Fruit fly (Drosophila melanogaster) whole organism, embryonic: Measurements from ENCODE around the gene CG44005.

Experiments used
- Abd-B ChIP-seq: fragments of 200-800 bp; sonication (Bioruptor generic); optimal IDR thresholded peaks from 2 replicates; lab custom pipeline; 2018; ENCODE audit warnings: missing biosample characterization, mild to moderate bottlenecking, missing genetic modification characterization, moderate library complexity
- CG10565 ChIP-seq: fragments of 200-800 bp; sonication (Bioruptor generic); optimal IDR thresholded peaks from 3 replicates; lab custom pipeline; 2016; ENCODE audit warnings: missing biosample characterization, mild to moderate bottlenecking, missing genetic modification characterization
- CG11398 ChIP-seq: fragments of 200-800 bp; sonication (Bioruptor generic); optimal IDR thresholded peaks from 2 replicates; lab custom pipeline; 2016; ENCODE audit warnings: missing biosample characterization, missing genetic modification characterization
- CG12071 ChIP-seq: fragments of 200-800 bp; sonication (Bioruptor generic); optimal IDR thresholded peaks from 3 replicates; lab custom pipeline; 2018; ENCODE audit warnings: missing biosample characterization, mild to moderate bottlenecking, missing genetic modification characterization
- CG12219 ChIP-seq: fragments of 200-800 bp; sonication (Bioruptor generic); optimal IDR thresholded peaks from 3 replicates; lab custom pipeline; 2018; ENCODE audit warnings: missing biosample characterization, mild to moderate bottlenecking, missing genetic modification characterization
- CG12391 ChIP-seq: fragments of 200-800 bp; sonication (Bioruptor generic); optimal IDR thresholded peaks from 3 replicates; lab custom pipeline; 2018; ENCODE audit warnings: missing biosample characterization, mild to moderate bottlenecking, missing genetic modification characterization, moderate library complexity
- CG12744 ChIP-seq: fragments of 200-800 bp; sonication (Bioruptor generic); optimal IDR thresholded peaks from 2 replicates; lab custom pipeline; 2016; ENCODE audit warnings: missing biosample characterization, missing genetic modification characterization
- CG12769 ChIP-seq: fragments of 200-800 bp; sonication (Bioruptor generic); optimal IDR thresholded peaks from 2 replicates; lab custom pipeline; 2019; ENCODE audit warnings: missing biosample characterization, mild to moderate bottlenecking, missing genetic modification characterization, moderate library complexity
- CG14014 ChIP-seq: fragments of 200-800 bp; sonication (Bioruptor generic); IDR thresholded peaks from 2 replicates; pipeline ENCODE4 v1.3.6; 2022; ENCODE audit warnings: missing biosample characterization, missing genetic modification characterization
- CG1603 ChIP-seq: fragments of 200-800 bp; sonication (Bioruptor generic); optimal IDR thresholded peaks from 2 replicates; lab custom pipeline; 2019; ENCODE audit warnings: missing biosample characterization, mild to moderate bottlenecking, missing genetic modification characterization, moderate library complexity
- CG1832 ChIP-seq: fragments of 200-800 bp; sonication (Bioruptor generic); optimal IDR thresholded peaks from 2 replicates; lab custom pipeline; 2017; ENCODE audit warnings: missing biosample characterization, mild to moderate bottlenecking, missing genetic modification characterization, inconsistent platforms
- CG2678 ChIP-seq: fragments of 200-800 bp; sonication (Bioruptor generic); optimal IDR thresholded peaks from 3 replicates; lab custom pipeline; 2019; ENCODE audit warnings: missing biosample characterization, mild to moderate bottlenecking, missing genetic modification characterization, moderate library complexity
- CG2889 ChIP-seq: fragments of 200-800 bp; sonication (Bioruptor generic); IDR thresholded peaks from 3 replicates; pipeline ENCODE4 v1.3.6; 2022; ENCODE audit warnings: missing biosample characterization, missing genetic modification characterization
- CG31365 ChIP-seq: fragments of 200-800 bp; sonication (Bioruptor generic); optimal IDR thresholded peaks from 2 replicates; lab custom pipeline; 2018; ENCODE audit warnings: missing biosample characterization, mild to moderate bottlenecking, missing genetic modification characterization
- CG33557 ChIP-seq: fragments of 200-800 bp; sonication (Bioruptor generic); optimal IDR thresholded peaks from 2 replicates; lab custom pipeline; 2019; ENCODE audit warnings: missing biosample characterization, mild to moderate bottlenecking, missing genetic modification characterization, moderate library complexity
- CG4328 ChIP-seq: fragments of 200-800 bp; sonication (Bioruptor generic); optimal IDR thresholded peaks from 3 replicates; lab custom pipeline; 2017; ENCODE audit warnings: missing biosample characterization, missing genetic modification reagents, missing genetic modification characterization
- CG7786 ChIP-seq: fragments of 200-800 bp; sonication (Bioruptor generic); optimal IDR thresholded peaks from 2 replicates; lab custom pipeline; 2016; ENCODE audit warnings: missing biosample characterization, missing genetic modification characterization
- CG7839 ChIP-seq: fragments of 200-800 bp; sonication (Bioruptor generic); optimal IDR thresholded peaks from 3 replicates; lab custom pipeline; 2018; ENCODE audit warnings: missing biosample characterization, mild to moderate bottlenecking, missing genetic modification characterization, moderate library complexity
- CG8089 ChIP-seq: fragments of 200-800 bp; sonication (Bioruptor generic); optimal IDR thresholded peaks from 3 replicates; lab custom pipeline; 2016; ENCODE audit warnings: missing biosample characterization, missing genetic modification characterization
- CG8290 ChIP-seq, 3 experiments: fragments of 200-800 bp; sonication (Bioruptor generic); optimal IDR thresholded peaks; 2 replicates each; lab custom pipeline; 2016 to 2019; ENCODE audit warnings: missing biosample characterization in 3 of 3, missing genetic modification characterization in 3 of 3, mild to moderate bottlenecking in 2 of 3, moderate library complexity in 1 of 3
- CG8765 ChIP-seq: fragments of 200-800 bp; sonication (Bioruptor generic); IDR thresholded peaks from 2 replicates; pipeline ENCODE4 v1.3.6; 2022; ENCODE audit warnings: missing biosample characterization, missing genetic modification characterization
- CoRest ChIP-seq: fragments of 200-800 bp; sonication (Bioruptor generic); optimal IDR thresholded peaks from 3 replicates; lab custom pipeline; 2018; ENCODE audit warnings: missing biosample characterization, mild to moderate bottlenecking, missing genetic modification characterization, moderate library complexity
- CrebB ChIP-seq: fragments of 200-800 bp; sonication (Bioruptor generic); optimal IDR thresholded peaks from 3 replicates; lab custom pipeline; 2018; ENCODE audit warnings: missing biosample characterization, mild to moderate bottlenecking, missing genetic modification characterization
- Dek ChIP-seq: fragments of 200-800 bp; sonication (Bioruptor generic); optimal IDR thresholded peaks from 3 replicates; lab custom pipeline; 2019; ENCODE audit warnings: missing biosample characterization, mild to moderate bottlenecking, missing genetic modification characterization, moderate library complexity
- Drgx ChIP-seq: fragments of 200-800 bp; sonication (Bioruptor generic); IDR thresholded peaks from 2 replicates; pipeline ENCODE4 v1.3.6; 2022; ENCODE audit warnings: missing biosample characterization, missing genetic modification characterization
- HLH54F ChIP-seq: fragments of 200-800 bp; sonication (Bioruptor generic); optimal IDR thresholded peaks from 3 replicates; lab custom pipeline; 2016; ENCODE audit warnings: missing biosample characterization, missing genetic modification characterization
- Hr78 ChIP-seq, 2 experiments: fragments of 200-800 bp in 1 of 2; fragments of >200 bp in 1 of 2; sonication (Bioruptor generic) in 1 of 2; optimal IDR thresholded peaks; 2 replicates each; lab custom pipeline; 2017 to 2019; ENCODE audit warnings: missing biosample characterization in 2 of 2, missing genetic modification characterization in 2 of 2, mild to moderate bottlenecking in 1 of 2, moderate library complexity in 1 of 2
- Nf-YA ChIP-seq: fragments of 200-800 bp; sonication (Bioruptor generic); IDR thresholded peaks from 2 replicates; pipeline ENCODE4 v1.3.6; 2022; ENCODE audit warnings: missing biosample characterization, missing genetic modification characterization
- Stat92E ChIP-seq, 3 experiments: fragments of >200 bp in 2 of 3; fragments of 200-800 bp in 1 of 3; sonication (Bioruptor generic) in 1 of 3; optimal IDR thresholded peaks; 2 replicates each; lab custom pipeline; 2017 to 2019; ENCODE audit warnings: missing biosample characterization in 3 of 3, missing genetic modification characterization in 3 of 3, mild to moderate bottlenecking in 1 of 3, moderate library complexity in 1 of 3
- Xrp1 ChIP-seq: fragments of 200-800 bp; sonication (Bioruptor generic); IDR thresholded peaks from 2 replicates; pipeline ENCODE4 v1.3.6; 2022; ENCODE audit warnings: missing biosample characterization, missing genetic modification characterization
- ara ChIP-seq: fragments of 200-800 bp; sonication (Bioruptor generic); IDR thresholded peaks from 2 replicates; pipeline ENCODE4 v1.3.6; 2022; ENCODE audit warnings: missing biosample characterization, missing genetic modification characterization
- ato ChIP-seq: fragments of 200-800 bp; sonication (Bioruptor generic); IDR thresholded peaks from 2 replicates; pipeline ENCODE4 v1.3.6; 2022; ENCODE audit warnings: missing biosample characterization, missing genetic modification characterization; ENCODE audit not compliant: partially characterized antibody
- bab2 ChIP-seq: fragments of 200-800 bp; sonication (Bioruptor generic); optimal IDR thresholded peaks from 2 replicates; lab custom pipeline; 2016; ENCODE audit warnings: missing biosample characterization, missing genetic modification characterization
- cg ChIP-seq: fragments of 200-800 bp; sonication (Bioruptor generic); optimal IDR thresholded peaks from 3 replicates; lab custom pipeline; 2019; ENCODE audit warnings: missing biosample characterization, mild to moderate bottlenecking, missing genetic modification characterization, moderate library complexity
- croc ChIP-seq: fragments of 200-800 bp; sonication (Bioruptor generic); conservative IDR thresholded peaks from 3 replicates; pipeline ENCODE4 v1.3.6; 2022; ENCODE audit warnings: missing biosample characterization, missing genetic modification characterization
- emc ChIP-seq: fragments of 200-800 bp; sonication (Bioruptor generic); optimal IDR thresholded peaks from 2 replicates; lab custom pipeline; 2016; ENCODE audit warnings: missing biosample characterization, missing genetic modification characterization
- fd96Cb ChIP-seq: fragments of 200-800 bp; sonication (Bioruptor generic); optimal IDR thresholded peaks from 2 replicates; lab custom pipeline; 2018; ENCODE audit warnings: missing biosample characterization, mild to moderate bottlenecking, missing genetic modification characterization, moderate library complexity
- ftz-f1 ChIP-seq: fragments of 200-800 bp; sonication (Bioruptor generic); optimal IDR thresholded peaks from 2 replicates; lab custom pipeline; 2016; ENCODE audit warnings: missing biosample characterization, missing genetic modification characterization
- gem ChIP-seq: fragments of 200-800 bp; sonication (Bioruptor generic); optimal IDR thresholded peaks from 2 replicates; lab custom pipeline; 2019; ENCODE audit warnings: missing biosample characterization, mild to moderate bottlenecking, missing genetic modification characterization, moderate library complexity
- gfzf ChIP-seq: fragments of 200-800 bp; sonication (Bioruptor generic); optimal IDR thresholded peaks from 2 replicates; lab custom pipeline; 2016; ENCODE audit warnings: missing biosample characterization, mild to moderate bottlenecking, missing genetic modification characterization, moderate library complexity
- jumu ChIP-seq: fragments of 200-800 bp; sonication (Bioruptor generic); optimal IDR thresholded peaks from 3 replicates; lab custom pipeline; 2016; ENCODE audit warnings: missing biosample characterization, missing genetic modification characterization
- ken ChIP-seq: fragments of 200-800 bp; sonication (Bioruptor generic); IDR thresholded peaks from 3 replicates; pipeline ENCODE4 v1.3.6; 2022; ENCODE audit warnings: missing biosample characterization, missing genetic modification characterization
- oc ChIP-seq: fragments of 200-800 bp; sonication (Bioruptor generic); optimal IDR thresholded peaks from 2 replicates; lab custom pipeline; 2018; ENCODE audit warnings: missing biosample characterization, mild to moderate bottlenecking, missing genetic modification characterization, moderate library complexity
- pros ChIP-seq: fragments of 200-800 bp; sonication (Bioruptor generic); optimal IDR thresholded peaks from 3 replicates; lab custom pipeline; 2019; ENCODE audit warnings: missing biosample characterization, mild to moderate bottlenecking, missing genetic modification characterization, moderate library complexity
- ranshi ChIP-seq: fragments of 200-800 bp; sonication (Bioruptor generic); IDR thresholded peaks from 2 replicates; pipeline ENCODE4 v1.3.6; 2022; ENCODE audit warnings: missing biosample characterization, missing genetic modification characterization
- row ChIP-seq: fragments of 200-800 bp; sonication (Bioruptor generic); IDR thresholded peaks from 3 replicates; pipeline ENCODE4 v1.3.6; 2022; ENCODE audit warnings: missing biosample characterization, missing genetic modification characterization
- schlank ChIP-seq: fragments of 200-800 bp; sonication (Bioruptor generic); optimal IDR thresholded peaks from 2 replicates; lab custom pipeline; 2018; ENCODE audit warnings: missing biosample characterization, mild to moderate bottlenecking, missing genetic modification characterization
- sna ChIP-seq: fragments of 200-800 bp; sonication (Bioruptor generic); IDR thresholded peaks from 2 replicates; pipeline ENCODE4 v1.3.6; 2022; ENCODE audit warnings: missing biosample characterization, missing genetic modification characterization; ENCODE audit not compliant: partially characterized antibody
- unc-4 ChIP-seq: fragments of 200-800 bp; sonication (Bioruptor generic); IDR thresholded peaks from 2 replicates; pipeline ENCODE4 v1.3.6; 2022; ENCODE audit warnings: missing biosample characterization, missing genetic modification characterization; ENCODE audit not compliant: partially characterized antibody
- z ChIP-seq: fragments of 200-800 bp; sonication (Bioruptor generic); IDR thresholded peaks from 3 replicates; pipeline ENCODE4 v1.3.6; 2022; ENCODE audit warnings: missing biosample characterization, missing genetic modification characterization

CG44005 gene

dm6 chr3L:18088027-18088426 lies 16.1 kb upstream of the CG44005 start (continued):
- no peak for TF ChIP-seq row
- no peak for TF ChIP-seq pros
- peak; percentile 12 to 52 for TF ChIP-seq Hr78 (GFP tag; optimal IDR thresholded peaks at IDR 0.05; lab: Kevin White, UChicago)
- TF ChIP-seq gem (tag; lab: Kevin White, UChicago): peak; percentile 15
- no peak for TF ChIP-seq CG1832 (GFP tag; lab: Kevin White, UChicago)
- no peak for TF ChIP-seq emc (GFP tag; lab: Kevin White, UChicago)
- TF ChIP-seq CG33557 (GFP tag; lab: Kevin White, UChicago): no peak
- TF ChIP-seq gfzf (GFP tag; lab: Kevin White, UChicago): no peak
- no peak for TF ChIP-seq z (GFP tag; lab: Robert Waterston, UW)
- peak; percentile 34 for TF ChIP-seq CG7839 (tag; lab: Kevin White, UChicago)
- TF ChIP-seq CG12744 (GFP tag; lab: Kevin White, UChicago): peak; percentile 19
- TF ChIP-seq ara (GFP tag; lab: Robert Waterston, UW): 0 out of 2 replicates have a peak, but pooled peaks have one; percentile 21
- no peak for TF ChIP-seq CG10565 (GFP tag; lab: Kevin White, UChicago)
- TF ChIP-seq CG4328 (GFP tag; lab: Kevin White, UChicago): no peak
- TF ChIP-seq CG12219: no peak
- TF ChIP-seq Dek (tag; lab: Kevin White, UChicago): peak; percentile 17
- TF ChIP-seq CG12391 (tag; lab: Kevin White, UChicago): no peak
- TF ChIP-seq oc (tag; lab: Kevin White, UChicago): no peak
- TF ChIP-seq ato (GFP tag; lab: Robert Waterston, UW): no peak
- no peak for TF ChIP-seq fd96Cb (tag; lab: Kevin White, UChicago)
- TF ChIP-seq CG11398: no peak
- TF ChIP-seq schlank (tag; lab: Kevin White, UChicago): no peak
- TF ChIP-seq CG8765 (GFP tag; lab: Robert Waterston, UW): no peak
- TF ChIP-seq CG2889 (GFP tag; lab: Robert Waterston, UW): no peak
- peak; percentile 99 for TF ChIP-seq CG31365 (tag; lab: Kevin White, UChicago)
- no peak for TF ChIP-seq Nf-YA
- TF ChIP-seq ftz-f1: no peak
- peak; percentile 17 for TF ChIP-seq CG12769 (tag; lab: Kevin White, UChicago)
- TF ChIP-seq CG8089 (GFP tag; lab: Kevin White, UChicago): no peak
- TF ChIP-seq CG12071 (GFP tag; lab: Kevin White, UChicago): no peak
- TF ChIP-seq unc-4 (GFP tag; lab: Robert Waterston, UW): no peak
- peak; percentile 78 for TF ChIP-seq CG8290 (GFP tag; optimal IDR thresholded peaks at IDR 0.05; lab: Kevin White, UChicago)
- TF ChIP-seq CG8290 (tag; optimal IDR thresholded peaks at IDR 0.05; lab: Kevin White, UChicago): peak in 1 of 2 experiments; percentile 88
- TF ChIP-seq jumu: no peak
- no peak for TF ChIP-seq croc
- peak; percentile 13 for TF ChIP-seq Abd-B (GFP tag; lab: Kevin White, UChicago)
- TF ChIP-seq CG1603 (tag; lab: Kevin White, UChicago): peak; percentile 65
- TF ChIP-seq CrebB (tag; lab: Kevin White, UChicago): no peak
- no peak for TF ChIP-seq CG2678 (tag; lab: Kevin White, UChicago)
- TF ChIP-seq CG7786 (GFP tag; lab: Kevin White, UChicago): no peak
- no peak for TF ChIP-seq ranshi
- no peak for TF ChIP-seq cg (GFP tag; lab: Kevin White, UChicago)
- no peak for TF ChIP-seq CG14014
- TF ChIP-seq CoRest (tag; lab: Kevin White, UChicago): peak; percentile 54
- TF ChIP-seq Drgx: no peak
- TF ChIP-seq Xrp1 (GFP tag; lab: Robert Waterston, UW): peak; percentile 44
- TF ChIP-seq ken (GFP tag; lab: Robert Waterston, UW): no peak
- no peak for TF ChIP-seq bab2 (GFP tag; lab: Kevin White, UChicago)
- TF ChIP-seq HLH54F (GFP tag; lab: Kevin White, UChicago): no peak
- no peak for TF ChIP-seq sna
- no peak for TF ChIP-seq Stat92E (GFP tag; optimal IDR thresholded peaks at IDR 0.05; lab: Kevin White, UChicago)
